Fruit fly (Drosophila melanogaster) whole organism, embryonic: Measurements from ENCODE around the gene Dhpr.

Source experiments
- ATbp ChIP-seq: fragments of 200-800 bp; sonication (Bioruptor generic); optimal IDR thresholded peaks from 2 replicates; lab custom pipeline; 2017; ENCODE audit warnings: missing biosample characterization, mild to moderate bottlenecking, missing genetic modification characterization, missing genetic modification reagents
- CG10209 ChIP-seq: fragments of 200-800 bp; sonication (Bioruptor generic); optimal IDR thresholded peaks from 3 replicates; lab custom pipeline; 2017; ENCODE audit warnings: missing biosample characterization, mild to moderate bottlenecking, missing genetic modification characterization, missing genetic modification reagents
- CG10959 ChIP-seq: fragments of 200-800 bp; sonication (Bioruptor generic); IDR thresholded peaks from 2 replicates; pipeline ENCODE4 v1.3.6; 2022; ENCODE audit warnings: missing biosample characterization, missing genetic modification characterization
- CG11456 ChIP-seq: fragments of 200-800 bp; sonication (Bioruptor generic); IDR thresholded peaks from 3 replicates; pipeline ENCODE4 v1.3.6; 2022; ENCODE audit warnings: missing biosample characterization, missing genetic modification characterization
- CG12744 ChIP-seq: fragments of 200-800 bp; sonication (Bioruptor generic); optimal IDR thresholded peaks from 2 replicates; lab custom pipeline; 2016; ENCODE audit warnings: missing biosample characterization, missing genetic modification characterization
- CG14441 ChIP-seq: fragments of 200-800 bp; sonication (Bioruptor generic); IDR thresholded peaks from 2 replicates; pipeline ENCODE4 v1.3.6; 2022; ENCODE audit warnings: missing biosample characterization, missing genetic modification characterization
- CG16813 ChIP-seq: fragments of 200-800 bp; sonication (Bioruptor generic); IDR thresholded peaks from 3 replicates; pipeline ENCODE4 v1.3.6; 2022; ENCODE audit warnings: missing biosample characterization, missing genetic modification characterization; ENCODE audit not compliant: partially characterized antibody
- CG18619 ChIP-seq: fragments of 200-800 bp; sonication (Bioruptor generic); optimal IDR thresholded peaks from 3 replicates; lab custom pipeline; 2017; ENCODE audit warnings: missing biosample characterization, mild to moderate bottlenecking, missing genetic modification characterization
- CG30403 ChIP-seq: fragments of 200-800 bp; sonication (Bioruptor generic); optimal IDR thresholded peaks from 3 replicates; lab custom pipeline; 2016; ENCODE audit warnings: missing biosample characterization, missing genetic modification characterization
- CG3163 ChIP-seq: fragments of 200-800 bp; sonication (Bioruptor generic); optimal IDR thresholded peaks from 3 replicates; lab custom pipeline; 2016; ENCODE audit warnings: missing biosample characterization, missing genetic modification characterization
- CG3407 ChIP-seq: fragments of 200-800 bp; sonication (Bioruptor generic); optimal IDR thresholded peaks from 2 replicates; lab custom pipeline; 2018; ENCODE audit warnings: missing biosample characterization, mild to moderate bottlenecking, missing genetic modification characterization
- CG42726 ChIP-seq: fragments of 200-800 bp; sonication (Bioruptor generic); IDR thresholded peaks from 2 replicates; pipeline ENCODE4 v1.3.6; 2022; ENCODE audit warnings: missing biosample characterization, missing genetic modification characterization; ENCODE audit not compliant: partially characterized antibody
- CG6272 ChIP-seq: fragments of 200-800 bp; sonication (Bioruptor generic); IDR thresholded peaks from 2 replicates; pipeline ENCODE4 v1.3.6; 2022; ENCODE audit warnings: missing biosample characterization, missing genetic modification characterization
- CG6654 ChIP-seq: fragments of 200-800 bp; sonication (Bioruptor generic); optimal IDR thresholded peaks from 2 replicates; lab custom pipeline; 2017; ENCODE audit warnings: missing biosample characterization, mild to moderate bottlenecking, missing genetic modification characterization
- CG6683 ChIP-seq: fragments of 200-800 bp; sonication (Bioruptor generic); optimal IDR thresholded peaks from 2 replicates; lab custom pipeline; 2017; ENCODE audit warnings: missing biosample characterization, mild to moderate bottlenecking, missing genetic modification characterization, missing genetic modification reagents
- CG8281 ChIP-seq: fragments of 200-800 bp; sonication (Bioruptor generic); optimal IDR thresholded peaks from 2 replicates; lab custom pipeline; 2018; ENCODE audit warnings: missing biosample characterization, mild to moderate bottlenecking, missing genetic modification characterization, moderate library complexity
- CG8944 ChIP-seq: fragments of 200-800 bp; sonication (Bioruptor generic); optimal IDR thresholded peaks from 3 replicates; lab custom pipeline; 2016; ENCODE audit warnings: missing biosample characterization, missing genetic modification characterization
- CTCF ChIP-seq: fragments of 200-800 bp; sonication (Bioruptor generic); optimal IDR thresholded peaks from 2 replicates; lab custom pipeline; 2017; ENCODE audit warnings: missing biosample characterization, mild to moderate bottlenecking, missing genetic modification characterization, moderate library complexity
- CoRest ChIP-seq: fragments of 200-800 bp; sonication (Bioruptor generic); optimal IDR thresholded peaks from 3 replicates; lab custom pipeline; 2018; ENCODE audit warnings: missing biosample characterization, mild to moderate bottlenecking, missing genetic modification characterization, moderate library complexity
- D19B ChIP-seq: fragments of 200-800 bp; sonication (Bioruptor generic); optimal IDR thresholded peaks from 2 replicates; lab custom pipeline; 2017; ENCODE audit warnings: missing biosample characterization, mild to moderate bottlenecking, missing genetic modification characterization
- Dad ChIP-seq: fragments of 200-800 bp; sonication (Bioruptor generic); optimal IDR thresholded peaks from 3 replicates; lab custom pipeline; 2016; ENCODE audit warnings: missing biosample characterization, missing genetic modification characterization
- E2f1 ChIP-seq: fragments of 200-800 bp; sonication (Bioruptor generic); IDR thresholded peaks from 2 replicates; pipeline ENCODE4 v1.3.6; 2022; ENCODE audit warnings: missing biosample characterization, missing genetic modification characterization
- Hmr ChIP-seq: fragments of 200-800 bp; sonication (Bioruptor generic); optimal IDR thresholded peaks from 3 replicates; lab custom pipeline; 2017; ENCODE audit warnings: mild to moderate bottlenecking, missing biosample characterization, missing genetic modification reagents, missing genetic modification characterization
- Hr78 ChIP-seq, 2 experiments: fragments of 200-800 bp in 1 of 2; fragments of >200 bp in 1 of 2; sonication (Bioruptor generic) in 1 of 2; optimal IDR thresholded peaks; 2 replicates each; lab custom pipeline; 2017 to 2019; ENCODE audit warnings: missing biosample characterization in 2 of 2, missing genetic modification characterization in 2 of 2, mild to moderate bottlenecking in 1 of 2, moderate library complexity in 1 of 2
- MBD-R2 ChIP-seq: fragments of 200-800 bp; sonication (Bioruptor generic); IDR thresholded peaks from 2 replicates; pipeline ENCODE4 v1.3.6; 2022; ENCODE audit warnings: missing biosample characterization, missing genetic modification characterization
- NK7.1 ChIP-seq: fragments of 200-800 bp; sonication (Bioruptor generic); optimal IDR thresholded peaks from 3 replicates; lab custom pipeline; 2016; ENCODE audit warnings: missing biosample characterization, missing genetic modification characterization
- Ravus ChIP-seq: fragments of 200-800 bp; sonication (Bioruptor generic); IDR thresholded peaks from 2 replicates; pipeline ENCODE4 v1.3.6; 2022; ENCODE audit warnings: missing biosample characterization, missing genetic modification characterization
- ase ChIP-seq: fragments of 200-800 bp; sonication (Bioruptor generic); IDR thresholded peaks from 3 replicates; pipeline ENCODE4 v1.3.6; 2022; ENCODE audit warnings: missing biosample characterization, missing genetic modification characterization
- bsh ChIP-seq, 2 experiments: fragments of 200-800 bp; sonication (Bioruptor generic); optimal IDR thresholded peaks; 2 replicates each; lab custom pipeline; 2017 to 2018; ENCODE audit warnings: mild to moderate bottlenecking in 2 of 2, missing biosample characterization in 2 of 2, missing genetic modification characterization in 2 of 2, moderate library complexity in 1 of 2
- cad ChIP-seq: fragments of >200 bp; optimal IDR thresholded peaks from 2 replicates; lab custom pipeline; 2017; ENCODE audit warnings: missing biosample characterization, missing genetic modification characterization
- dpn ChIP-seq, 2 experiments: fragments of 200-800 bp; sonication (Bioruptor generic); optimal IDR thresholded peaks; 3 replicates each; lab custom pipeline; 2016; ENCODE audit warnings: missing biosample characterization in 2 of 2, missing genetic modification characterization in 2 of 2
- emc ChIP-seq: fragments of 200-800 bp; sonication (Bioruptor generic); optimal IDR thresholded peaks from 2 replicates; lab custom pipeline; 2016; ENCODE audit warnings: missing biosample characterization, missing genetic modification characterization
- exex ChIP-seq: fragments of 200-800 bp; sonication (Bioruptor generic); optimal IDR thresholded peaks from 4 replicates; lab custom pipeline; 2018; ENCODE audit warnings: missing biosample characterization, mild to moderate bottlenecking, missing genetic modification characterization, moderate library complexity
- fu2 ChIP-seq: fragments of 200-800 bp; sonication (Bioruptor generic); optimal IDR thresholded peaks from 2 replicates; lab custom pipeline; 2016; ENCODE audit warnings: missing biosample characterization, missing genetic modification characterization
- gt ChIP-seq: fragments of 200-800 bp; sonication (Bioruptor generic); IDR thresholded peaks from 2 replicates; pipeline ENCODE4 v1.3.6; 2022; ENCODE audit warnings: missing biosample characterization, missing genetic modification characterization
- ham ChIP-seq: fragments of 200-800 bp; sonication (Bioruptor generic); IDR thresholded peaks from 2 replicates; pipeline ENCODE4 v1.3.6; 2022; ENCODE audit warnings: missing biosample characterization, missing genetic modification characterization
- jing ChIP-seq: fragments of 200-800 bp; sonication (Bioruptor generic); optimal IDR thresholded peaks from 2 replicates; lab custom pipeline; 2018; ENCODE audit warnings: missing biosample characterization, mild to moderate bottlenecking, missing genetic modification characterization
- kni ChIP-seq: fragments of 200-800 bp; sonication (Bioruptor generic); optimal IDR thresholded peaks from 3 replicates; lab custom pipeline; 2017; ENCODE audit warnings: mild to moderate bottlenecking, missing biosample characterization, missing genetic modification reagents, missing genetic modification characterization
- lola ChIP-seq, 3 experiments: fragments of >200 bp in 2 of 3; fragments of 200-800 bp in 1 of 3; sonication (Bioruptor generic) in 1 of 3; optimal IDR thresholded peaks; 2 replicates each; lab custom pipeline; 2017 to 2019; ENCODE audit warnings: missing biosample characterization in 3 of 3, missing genetic modification characterization in 3 of 3, mild to moderate bottlenecking in 1 of 3, moderate library complexity in 1 of 3
- nmo ChIP-seq: fragments of 200-800 bp; sonication (Bioruptor generic); optimal IDR thresholded peaks from 2 replicates; lab custom pipeline; 2018; ENCODE audit warnings: missing biosample characterization, mild to moderate bottlenecking, missing genetic modification characterization, moderate library complexity
- p53 ChIP-seq: fragments of 200-800 bp; sonication (Bioruptor generic); optimal IDR thresholded peaks from 2 replicates; lab custom pipeline; 2016; ENCODE audit warnings: missing biosample characterization, missing genetic modification characterization
- prd ChIP-seq, 3 experiments: fragments of >200 bp in 2 of 3; fragments of 200-800 bp in 1 of 3; sonication (Bioruptor generic) in 1 of 3; optimal IDR thresholded peaks in 2 of 3; IDR thresholded peaks in 1 of 3; 2 replicates in 2 of 3; 3 replicates in 1 of 3; pipeline versions ENCODE4 v1.3.6 to Lab custom; 2017 to 2022; ENCODE audit warnings: missing biosample characterization in 1 of 3, missing genetic modification characterization in 1 of 3
- rib ChIP-seq: fragments of 200-800 bp; sonication (Bioruptor generic); IDR thresholded peaks from 2 replicates; pipeline ENCODE4 v1.3.6; 2022; ENCODE audit warnings: missing biosample characterization, missing genetic modification characterization
- scrt ChIP-seq: fragments of 200-800 bp; sonication (Bioruptor generic); optimal IDR thresholded peaks from 2 replicates; lab custom pipeline; 2018; ENCODE audit warnings: missing biosample characterization, mild to moderate bottlenecking, missing genetic modification characterization, moderate library complexity
- sd ChIP-seq: fragments of 200-800 bp; sonication (Bioruptor generic); optimal IDR thresholded peaks from 3 replicates; lab custom pipeline; 2018; ENCODE audit warnings: missing biosample characterization, mild to moderate bottlenecking, missing genetic modification characterization, moderate library complexity
- tin ChIP-seq: fragments of 200-800 bp; sonication (Bioruptor generic); optimal IDR thresholded peaks from 3 replicates; lab custom pipeline; 2016; ENCODE audit warnings: missing biosample characterization, missing genetic modification characterization
- wek ChIP-seq: fragments of 200-800 bp; sonication (Bioruptor generic); optimal IDR thresholded peaks from 3 replicates; lab custom pipeline; 2018; ENCODE audit warnings: missing biosample characterization, mild to moderate bottlenecking, missing genetic modification characterization, moderate library complexity
- z ChIP-seq: fragments of 200-800 bp; sonication (Bioruptor generic); IDR thresholded peaks from 3 replicates; pipeline ENCODE4 v1.3.6; 2022; ENCODE audit warnings: missing biosample characterization, missing genetic modification characterization

The Dhpr gene

dm6 chr3L:9128700-9129582, 5.4 kb upstream of the Dhpr start (continued):
- TF ChIP-seq CG8944 (GFP tag; lab: Kevin White, UChicago) (no peak), CoRest (tag; lab: Kevin White, UChicago) (peak; percentile 86), CG6654 (GFP tag; lab: Kevin White, UChicago) (no peak), scrt (peak; percentile 15), jing (GFP tag; lab: Kevin White, UChicago) (peak; percentile 8), fu2 (GFP tag; lab: Kevin White, UChicago) (no peak), CG10959 (GFP tag; lab: Robert Waterston, UW) (no peak), CG16813 (GFP tag; lab: Robert Waterston, UW) (no peak), dpn (GFP tag; optimal IDR thresholded peaks at IDR 0.05; lab: Kevin White, UChicago) (peak in 1 of 2 experiments; percentile 74), E2f1 (peak; percentile 23; the same call in 1 of the 2 replicates), rib (GFP tag; lab: Robert Waterston, UW) (peak; percentile 48; the same call in 1 of the 2 replicates), prd (optimal IDR thresholded peaks at IDR 0.05; lab: Kevin White, UChicago) (no peak), prd (GFP tag; IDR thresholded peaks at IDR 0.05; lab: Robert Waterston, UW) (peak; percentile 43; the same call in 1 of the 3 replicates), ham (GFP tag; lab: Robert Waterston, UW) (no peak), CG30403 (peak; percentile 81), exex (tag; lab: Kevin White, UChicago) (peak; percentile 38), wek (GFP tag; lab: Kevin White, UChicago) (no peak), CG14441 (peak; percentile 54; the same call in 1 of the 2 replicates), kni (GFP tag; lab: Kevin White, UChicago) (peak; percentile 48), CG42726 (GFP tag; lab: Robert Waterston, UW) (no peak), CG12744 (no peak), Dad (GFP tag; lab: Kevin White, UChicago) (no peak), Ravus (GFP tag; lab: Robert Waterston, UW) (no peak), lola (GFP tag; optimal IDR thresholded peaks at IDR 0.05; lab: Kevin White, UChicago) (peak in 1 of 3 experiments; percentile 87), CG10209 (GFP tag; lab: Kevin White, UChicago) (peak; percentile 77), bsh (GFP tag; optimal IDR thresholded peaks at IDR 0.05; lab: Kevin White, UChicago) (peak in 1 of 2 experiments; percentile 82), CTCF (no peak), CG6272 (GFP tag; lab: Robert Waterston, UW) (no peak), nmo (peak; percentile 89), CG8281 (peak; percentile 6), sd (peak; percentile 16), Hr78 (GFP tag; optimal IDR thresholded peaks at IDR 0.05; lab: Kevin White, UChicago) (peak in 1 of 2 experiments; percentile 44), CG6683 (GFP tag; lab: Kevin White, UChicago) (no peak), CG3163 (GFP tag; lab: Kevin White, UChicago) (no peak), cad (GFP tag; lab: Kevin White, UChicago) (no peak), p53 (GFP tag; lab: Kevin White, UChicago) (no peak), gt (GFP tag; lab: Robert Waterston, UW) (no peak), CG18619 (GFP tag; lab: Kevin White, UChicago) (peak; percentile 72), D19B (GFP tag; lab: Kevin White, UChicago) (peak; percentile 96), Hmr (GFP tag; lab: Kevin White, UChicago) (peak; percentile 44), tin (GFP tag; lab: Kevin White, UChicago) (peak; percentile 51), CG11456 (GFP tag; lab: Robert Waterston, UW) (no peak), CG3407 (GFP tag; lab: Kevin White, UChicago) (peak; percentile 58), ase (GFP tag; lab: Robert Waterston, UW) (no peak), emc (no peak), ATbp (peak; percentile 58), z (GFP tag; lab: Robert Waterston, UW) (peak; percentile 84), MBD-R2 (no peak), NK7.1 (GFP tag; lab: Kevin White, UChicago) (no peak)
